Fruit fly (Drosophila melanogaster): ENCODE results near the gene if.

if gene

DNA sequence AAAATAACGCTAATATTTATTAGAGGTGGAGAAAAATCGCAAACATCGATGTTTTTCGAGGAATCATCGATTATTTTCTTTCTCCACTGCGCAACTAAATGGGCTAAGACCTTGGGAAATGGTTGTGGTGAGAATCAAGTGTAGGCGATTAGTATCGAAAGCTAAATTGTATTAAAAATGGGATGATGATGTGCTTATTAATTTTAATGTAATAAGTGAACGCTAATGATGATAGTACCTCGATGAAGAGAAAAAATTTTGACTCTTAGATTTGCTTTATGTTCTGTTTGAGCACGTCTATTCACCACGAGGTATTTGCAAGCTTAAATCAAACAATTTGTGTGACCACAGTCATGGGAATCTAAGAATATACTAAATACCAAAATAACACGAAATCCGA, 20.1 kb upstream of the if start, which contains the start of the genes Rai1 and CG13005 (continued):
- no peak for TF ChIP-seq maf-S (GFP tag; optimal IDR thresholded peaks at IDR 0.05)
- peak; percentile 89 for TF ChIP-seq Dll (GFP tag; IDR thresholded peaks at IDR 0.05; ENCODE audit: partially characterized antibody)
- peak; percentile 80 for TF ChIP-seq hbn (GFP tag; IDR thresholded peaks at IDR 0.05; ENCODE audit: partially characterized antibody)

- TF ChIP-seq Dip3 (GFP tag; optimal IDR thresholded peaks at IDR 0.05), result no peak
- no peak for TF ChIP-seq CG15601 (tag; optimal IDR thresholded peaks at IDR 0.05)
- TF ChIP-seq CG6813 (GFP tag; optimal IDR thresholded peaks at IDR 0.05), result no peak
- no peak for TF ChIP-seq gro (GFP tag; optimal IDR thresholded peaks at IDR 0.05)
- no peak for TF ChIP-seq pan (optimal IDR thresholded peaks at IDR 0.05)
- TF ChIP-seq pan (GFP tag; optimal IDR thresholded peaks at IDR 0.05 in 1 of 2, IDR thresholded peaks at IDR 0.05 in 1 of 2), result no peak
- no peak for TF ChIP-seq gce (GFP tag; IDR thresholded peaks at IDR 0.05)
- TF ChIP-seq dati (GFP tag; IDR thresholded peaks at IDR 0.05), result no peak
- TF ChIP-seq Dref (GFP tag; IDR thresholded peaks at IDR 0.05), result no peak
- TF ChIP-seq Deaf1 (tag; optimal IDR thresholded peaks at IDR 0.05), result no peak
- TF ChIP-seq CG16813 (GFP tag; IDR thresholded peaks at IDR 0.05; ENCODE audit: partially characterized antibody), result 0 out of 3 replicates have a peak, but pooled peaks have one; percentile 24
- TF ChIP-seq Mrtf (GFP tag; IDR thresholded peaks at IDR 0.05), result no peak
- TF ChIP-seq Med (GFP tag), result no peak
- TF ChIP-seq ham (GFP tag; IDR thresholded peaks at IDR 0.05), result no peak
- no peak for TF ChIP-seq CG10366 (GFP tag; IDR thresholded peaks at IDR 0.05)
- peak; percentile 34 for TF ChIP-seq CG2116 (GFP tag; optimal IDR thresholded peaks at IDR 0.05)
- TF ChIP-seq CG3281 (GFP tag; optimal IDR thresholded peaks at IDR 0.05), result no peak
- no peak for TF ChIP-seq Fer1 (GFP tag; optimal IDR thresholded peaks at IDR 0.05)
- TF ChIP-seq E2f1 (GFP tag; IDR thresholded peaks at IDR 0.05), result no peak
- TF ChIP-seq CTCF (GFP tag; optimal IDR thresholded peaks at IDR 0.05), result no peak
- no peak for TF ChIP-seq unc-4 (GFP tag; IDR thresholded peaks at IDR 0.05; ENCODE audit: partially characterized antibody)
- no peak for TF ChIP-seq CG30403 (GFP tag; optimal IDR thresholded peaks at IDR 0.05)
- TF ChIP-seq CG11560 (tag; IDR thresholded peaks at IDR 0.05), result no peak
- peak; percentile 38 for TF ChIP-seq sens (GFP tag)
- TF ChIP-seq CG31388 (GFP tag; optimal IDR thresholded peaks at IDR 0.05), result no peak
- TF ChIP-seq sr (GFP tag; IDR thresholded peaks at IDR 0.05), result no peak
- no peak for TF ChIP-seq CG11085 (GFP tag; IDR thresholded peaks at IDR 0.05)
- peak; percentile 28 for TF ChIP-seq Sin3A (optimal IDR thresholded peaks at IDR 0.05)
- TF ChIP-seq CG9797 (GFP tag; optimal IDR thresholded peaks at IDR 0.05), result peak; percentile 71
- TF ChIP-seq ara (GFP tag; IDR thresholded peaks at IDR 0.05), result no peak
- TF ChIP-seq usp (GFP tag; optimal IDR thresholded peaks at IDR 0.05), result no peak
- no peak for TF ChIP-seq CG31365 (tag; optimal IDR thresholded peaks at IDR 0.05)
- TF ChIP-seq CG10267 (tag; optimal IDR thresholded peaks at IDR 0.05), result peak; percentile 2
- TF ChIP-seq YL-1 (GFP tag; optimal IDR thresholded peaks at IDR 0.05), result peak; percentile 16
- TF ChIP-seq Hand (GFP tag; optimal IDR thresholded peaks at IDR 0.05), result no peak
- no peak for TF ChIP-seq jing (GFP tag; optimal IDR thresholded peaks at IDR 0.05)
- TF ChIP-seq Taf1 (GFP tag; IDR thresholded peaks at IDR 0.05), result no peak
- TF ChIP-seq nom (GFP tag; optimal IDR thresholded peaks at IDR 0.05), result no peak
- peak; percentile 48 for TF ChIP-seq pzg (GFP tag; optimal IDR thresholded peaks at IDR 0.05)
- no peak for TF ChIP-seq CG11695 (GFP tag; IDR thresholded peaks at IDR 0.05)
- peak; percentile 26 for TF ChIP-seq CG14710 (tag; optimal IDR thresholded peaks at IDR 0.05)
- TF ChIP-seq gfzf (GFP tag; optimal IDR thresholded peaks at IDR 0.05), result peak; percentile 74
- TF ChIP-seq zfh1 (GFP tag; IDR thresholded peaks at IDR 0.05), result no peak
- no peak for TF ChIP-seq CG5245 (GFP tag; optimal IDR thresholded peaks at IDR 0.05)
- no peak for TF ChIP-seq wdn (GFP tag; IDR thresholded peaks at IDR 0.05)
- TF ChIP-seq so (GFP tag; IDR thresholded peaks at IDR 0.05), result no peak
- TF ChIP-seq ro (GFP tag; IDR thresholded peaks at IDR 0.05), result no peak
- TF ChIP-seq zen (tag; optimal IDR thresholded peaks at IDR 0.05), result no peak
- TF ChIP-seq ERR (GFP tag; optimal IDR thresholded peaks at IDR 0.05), result no peak
Measured at dm6 chrX:16800530-16801027, 17.3 kb upstream of the if start, which contains the start of the genes CG9132 and CG4789. TSS of gene CG9132 (minus strand) at chrX:16800710. TSS of gene CG4789 (plus strand) at chrX:16800930.
